Worm (Caenorhabditis elegans): ENCODE results near the gene T19H5.4.

Gene T19H5.4

ce11 chrII:9487337-9487950, at the start of gene T19H5.4:
TSS of gene T19H5.4 (minus strand) at chrII:9487387.
- peak; percentile 29 for TF ChIP-seq lin-11 (tag; optimal IDR thresholded peaks at IDR 0.05)
- peak; percentile 93 for TF ChIP-seq sma-9 (GFP tag; optimal IDR thresholded peaks at IDR 0.05)
- no peak for TF ChIP-seq sma-9 (tag; optimal IDR thresholded peaks at IDR 0.05)
- TF ChIP-seq nhr-21 (tag; optimal IDR thresholded peaks at IDR 0.05), result peak; percentile 64
- peak; percentile 65 for TF ChIP-seq egl-27 (tag; optimal IDR thresholded peaks at IDR 0.05)
- TF ChIP-seq blmp-1 (tag; optimal IDR thresholded peaks at IDR 0.05; ENCODE audit: insufficient read depth), result peak; percentile 53
- peak in 1 of 2 experiments; percentile 30 for TF ChIP-seq lsy-2 (tag; optimal IDR thresholded peaks at IDR 0.05)
- TF ChIP-seq elt-1 (tag; optimal IDR thresholded peaks at IDR 0.05), result no peak
- peak; percentile 24 for TF ChIP-seq ztf-4 (tag; optimal IDR thresholded peaks at IDR 0.05)
- peak; percentile 64 for TF ChIP-seq fos-1 (tag; optimal IDR thresholded peaks at IDR 0.05)
- TF ChIP-seq sma-3 (GFP tag; optimal IDR thresholded peaks at IDR 0.05), result peak; percentile 61
- TF ChIP-seq nhr-237 (tag; optimal IDR thresholded peaks at IDR 0.05), result no peak
- TF ChIP-seq Y55F3AM.14 (GFP tag; optimal IDR thresholded peaks at IDR 0.05), result peak; percentile 6
- peak; percentile 2 for TF ChIP-seq C34F6.9 (tag; optimal IDR thresholded peaks at IDR 0.05)
- no peak for TF ChIP-seq snpc-4 (tag; optimal IDR thresholded peaks at IDR 0.05)
- TF ChIP-seq nhr-129 (tag; optimal IDR thresholded peaks at IDR 0.05), result peak; percentile 18
- peak; percentile 56 to 59 for TF ChIP-seq mdl-1 (tag; optimal IDR thresholded peaks at IDR 0.05)
- TF ChIP-seq gmeb-1 (tag; optimal IDR thresholded peaks at IDR 0.05), result peak; percentile 42
- no peak for TF ChIP-seq dmd-4 (tag; optimal IDR thresholded peaks at IDR 0.05)
- peak; percentile 57 for TF ChIP-seq nhr-25 (tag; optimal IDR thresholded peaks at IDR 0.05)
- TF ChIP-seq F13H6.1 (tag; optimal IDR thresholded peaks at IDR 0.05), result peak; percentile 54

- no peak for TF ChIP-seq lsy-2 (tag; optimal IDR thresholded peaks at IDR 0.05)
- TF ChIP-seq elt-1 (tag; optimal IDR thresholded peaks at IDR 0.05), result no peak
- no peak for TF ChIP-seq Y55F3AM.14 (GFP tag; optimal IDR thresholded peaks at IDR 0.05)
- TF ChIP-seq R02D3.7 (tag; optimal IDR thresholded peaks at IDR 0.05), result no peak
- TF ChIP-seq ztf-1 (GFP tag; conservative IDR thresholded peaks at IDR 0.05), result no peak
Measured at ce11 chrII:9532011-9532410, 44.8 kb upstream of the T19H5.4 start, which contains the start of gene sra-9. TSS of gene sra-9 (plus strand) at chrII:9532311.

DNA sequence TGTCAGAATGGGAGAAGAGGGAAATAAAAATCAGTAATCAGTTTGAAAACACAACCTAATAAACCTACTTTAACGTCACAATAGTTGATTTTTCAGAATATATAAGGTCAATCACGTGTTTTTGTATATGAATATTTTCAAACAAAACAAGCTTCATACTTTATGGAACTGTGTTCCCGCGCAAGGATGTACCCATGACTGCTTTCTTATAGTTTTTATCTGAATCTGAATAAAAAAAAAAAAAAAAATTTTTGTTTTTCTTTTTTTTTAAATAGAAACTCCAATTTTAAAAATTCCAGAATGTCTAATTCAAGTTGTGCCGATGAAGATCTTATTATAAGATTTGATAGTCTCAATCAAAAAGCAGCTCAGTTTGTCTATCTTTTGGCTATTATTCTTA, 41.3 kb upstream of the T19H5.4 start, which contains the start of gene sra-2:
TSS of gene sra-2 (plus strand) at position 301 of the 400 bp plus-strand sequence.
- TF ChIP-seq C34F6.9 (tag; optimal IDR thresholded peaks at IDR 0.05), result no peak
- no peak for TF ChIP-seq fos-1 (tag; optimal IDR thresholded peaks at IDR 0.05)
- no peak for TF ChIP-seq elt-1 (tag; optimal IDR thresholded peaks at IDR 0.05)
- TF ChIP-seq sma-9 (GFP tag; optimal IDR thresholded peaks at IDR 0.05), result no peak
- no peak for TF ChIP-seq sma-9 (tag; optimal IDR thresholded peaks at IDR 0.05)
- no peak for TF ChIP-seq nhr-237 (tag; optimal IDR thresholded peaks at IDR 0.05)
- TF ChIP-seq gmeb-1 (tag; optimal IDR thresholded peaks at IDR 0.05), result no peak
- TF ChIP-seq nhr-23 (tag; optimal IDR thresholded peaks at IDR 0.05), result no peak
- TF ChIP-seq sma-3 (GFP tag; optimal IDR thresholded peaks at IDR 0.05), result no peak
- TF ChIP-seq elt-3 (tag; optimal IDR thresholded peaks at IDR 0.05), result no peak
- no peak for TF ChIP-seq mdl-1 (tag; optimal IDR thresholded peaks at IDR 0.05)
- no peak for TF ChIP-seq alr-1 (tag; optimal IDR thresholded peaks at IDR 0.05)
- no peak for TF ChIP-seq nhr-11 (tag; optimal IDR thresholded peaks at IDR 0.05)
- TF ChIP-seq egl-27 (tag; optimal IDR thresholded peaks at IDR 0.05), result no peak
- TF ChIP-seq nhr-129 (tag; optimal IDR thresholded peaks at IDR 0.05), result no peak
- no peak for TF ChIP-seq crh-2 (tag; optimal IDR thresholded peaks at IDR 0.05)

- TF ChIP-seq sem-4 (tag; optimal IDR thresholded peaks at IDR 0.05) (no peak), unc-55 (GFP tag; optimal IDR thresholded peaks at IDR 0.05) (no peak), nhr-12 (tag; optimal IDR thresholded peaks at IDR 0.05) (no peak), lin-13 (GFP tag; optimal IDR thresholded peaks at IDR 0.05) (no peak), aly-2 (tag; optimal IDR thresholded peaks at IDR 0.05) (no peak), lin-11 (tag; optimal IDR thresholded peaks at IDR 0.05) (no peak), ztf-1 (GFP tag; conservative IDR thresholded peaks at IDR 0.05) (no peak), lin-39 (tag; optimal IDR thresholded peaks at IDR 0.05) (no peak), skn-1 (tag; optimal IDR thresholded peaks at IDR 0.05) (no peak), gmeb-1 (tag; optimal IDR thresholded peaks at IDR 0.05) (no peak), F13H6.1 (tag; optimal IDR thresholded peaks at IDR 0.05) (no peak), lsy-2 (tag; optimal IDR thresholded peaks at IDR 0.05) (no peak), ZK546.5 (tag; optimal IDR thresholded peaks at IDR 0.05) (no peak)
Measured at ce11 chrII:9523539-9524224, 36.5 kb upstream of the T19H5.4 start, which contains the start of gene mex-6. TSS of gene mex-6 (plus strand) at chrII:9524174.
